Worm (Caenorhabditis elegans) whole organism, young adult: ENCODE data around the gene F23G4.1.

Source experiments
- B0019.2 ChIP-seq: fragments of 200-800 bp; sonication (Bioruptor generic); conservative IDR thresholded peaks from 2 replicates; pipeline ENCODE4 v1.3.6; 2022; ENCODE audit warnings: missing genetic modification reagents, missing genetic modification characterization, missing compliant biosample characterization
- B0261.1 ChIP-seq: sonication (generic microtip); optimal IDR thresholded peaks from 2 replicates; lab custom pipeline; 2016; ENCODE audit warnings: mild to moderate bottlenecking, missing genetic modification characterization, moderate library complexity, missing compliant biosample characterization
- D2030.7 ChIP-seq: fragments of 200-800 bp; sonication (Bioruptor generic); IDR thresholded peaks from 2 replicates; pipeline ENCODE4 v1.3.6; 2022; ENCODE audit warnings: missing genetic modification reagents, missing genetic modification characterization, missing compliant biosample characterization
- F22D6.2 ChIP-seq: sonication (generic microtip); optimal IDR thresholded peaks from 2 replicates; lab custom pipeline; 2016; ENCODE audit warnings: mild to moderate bottlenecking, missing genetic modification characterization, missing compliant biosample characterization
- F49E8.2 ChIP-seq: sonication (generic microtip); optimal IDR thresholded peaks from 3 replicates; lab custom pipeline; 2017; ENCODE audit warnings: missing genetic modification characterization, mild to moderate bottlenecking, missing compliant biosample characterization, antibody characterized with exemption, moderate library complexity; ENCODE audit not compliant: insufficient read depth
- K12H6.12 ChIP-seq: fragments of 200-800 bp; sonication (Bioruptor generic); optimal IDR thresholded peaks from 2 replicates; lab custom pipeline; 2018; ENCODE audit warnings: mild to moderate bottlenecking, missing genetic modification characterization, missing compliant biosample characterization
- T26A5.8 ChIP-seq: sonication (generic microtip); optimal IDR thresholded peaks from 2 replicates; lab custom pipeline; 2016; ENCODE audit warnings: missing genetic modification characterization, missing compliant biosample characterization
- Y53F4B.3 ChIP-seq: fragments of 200-800 bp; sonication (Bioruptor generic); IDR thresholded peaks from 2 replicates; pipeline ENCODE4 v1.3.6; 2022; ENCODE audit warnings: missing genetic modification reagents, missing genetic modification characterization, missing compliant biosample characterization
- Y79H2A.3 ChIP-seq: fragments of 200-800 bp; sonication (Bioruptor generic); conservative IDR thresholded peaks from 2 replicates; pipeline ENCODE4 v1.3.6; 2022; ENCODE audit warnings: missing genetic modification reagents, missing genetic modification characterization, missing compliant biosample characterization
- akir-1 ChIP-seq: fragments of 200-800 bp; sonication (Bioruptor generic); optimal IDR thresholded peaks from 2 replicates; lab custom pipeline; 2018; ENCODE audit warnings: mild to moderate bottlenecking, missing genetic modification characterization, moderate library complexity, missing compliant biosample characterization
- atf-7 ChIP-seq: sonication (generic microtip); optimal IDR thresholded peaks from 2 replicates; lab custom pipeline; 2017; ENCODE audit warnings: mild to moderate bottlenecking, missing genetic modification characterization, missing compliant biosample characterization
- attf-5 ChIP-seq: fragments of 200-800 bp; sonication (Bioruptor generic); optimal IDR thresholded peaks from 2 replicates; lab custom pipeline; 2018; ENCODE audit warnings: mild to moderate bottlenecking, missing genetic modification characterization, missing compliant biosample characterization
- ccch-3 ChIP-seq: fragments of 200-800 bp; sonication (Bioruptor generic); optimal IDR thresholded peaks from 2 replicates; lab custom pipeline; 2018; ENCODE audit warnings: mild to moderate bottlenecking, missing genetic modification characterization, missing compliant biosample characterization
- cebp-1 ChIP-seq, 2 experiments: fragments of 200-800 bp in 1 of 2; sonication (Bioruptor generic) in 1 of 2; sonication (generic microtip) in 1 of 2; IDR thresholded peaks in 1 of 2; optimal IDR thresholded peaks in 1 of 2; 2 replicates each; pipeline versions ENCODE4 v1.3.6 to Lab custom; 2017 to 2022; ENCODE audit warnings: missing compliant biosample characterization in 2 of 2, missing genetic modification characterization in 2 of 2, mild to moderate bottlenecking in 1 of 2, missing genetic modification reagents in 1 of 2, moderate library complexity in 1 of 2
- ceh-27 ChIP-seq: fragments of 200-800 bp; sonication (Bioruptor generic); optimal IDR thresholded peaks from 2 replicates; lab custom pipeline; 2018; ENCODE audit warnings: mild to moderate bottlenecking, missing genetic modification characterization, moderate library complexity, missing compliant biosample characterization
- ceh-40 ChIP-seq: fragments of 200-800 bp; sonication (Bioruptor generic); IDR thresholded peaks from 2 replicates; pipeline ENCODE4 v1.3.6; 2022; ENCODE audit warnings: missing genetic modification characterization, missing compliant biosample characterization
- ceh-91 ChIP-seq: fragments of 200-800 bp; sonication (Bioruptor generic); IDR thresholded peaks from 2 replicates; pipeline ENCODE4 v1.3.6; 2022; ENCODE audit warnings: missing genetic modification reagents, missing genetic modification characterization, missing compliant biosample characterization
- egrh-3 ChIP-seq: fragments of 200-800 bp; sonication (Bioruptor generic); IDR thresholded peaks from 2 replicates; pipeline ENCODE4 v1.3.6; 2022; ENCODE audit warnings: missing genetic modification reagents, missing genetic modification characterization, missing compliant biosample characterization
- ekl-4 ChIP-seq: fragments of 200-800 bp; sonication (Bioruptor generic); IDR thresholded peaks from 2 replicates; pipeline ENCODE4 v1.3.6; 2022; ENCODE audit warnings: missing genetic modification reagents, missing genetic modification characterization, missing compliant biosample characterization
- fkh-3 ChIP-seq: sonication (generic microtip); optimal IDR thresholded peaks from 2 replicates; lab custom pipeline; 2016; ENCODE audit warnings: mild to moderate bottlenecking, missing genetic modification characterization, missing compliant biosample characterization
- hlh-12 ChIP-seq: sonication (generic microtip); optimal IDR thresholded peaks from 2 replicates; lab custom pipeline; 2016; ENCODE audit warnings: missing genetic modification characterization, missing compliant biosample characterization
- hlh-26 ChIP-seq: fragments of 200-800 bp; sonication (Bioruptor generic); conservative IDR thresholded peaks from 2 replicates; pipeline ENCODE4 v1.3.6; 2022; ENCODE audit warnings: missing genetic modification reagents, missing genetic modification characterization, missing compliant biosample characterization
- hmg-1.2 ChIP-seq: fragments of 200-800 bp; sonication (Bioruptor generic); IDR thresholded peaks from 2 replicates; pipeline ENCODE4 v1.3.6; 2022; ENCODE audit warnings: missing genetic modification reagents, missing genetic modification characterization, missing compliant biosample characterization
- hmg-20 ChIP-seq: fragments of 200-800 bp; sonication (Bioruptor generic); IDR thresholded peaks from 2 replicates; pipeline ENCODE4 v1.3.6; 2022; ENCODE audit warnings: missing genetic modification reagents, missing genetic modification characterization, missing compliant biosample characterization
- hrde-1 ChIP-seq: sonication (generic microtip); optimal IDR thresholded peaks from 2 replicates; lab custom pipeline; 2016; ENCODE audit warnings: missing genetic modification characterization, mild to moderate bottlenecking, missing compliant biosample characterization, moderate library complexity, missing genotype, missing genetic modification reagents, borderline replicate concordance
- lag-1 ChIP-seq: fragments of 200-800 bp; sonication (Bioruptor generic); IDR thresholded peaks from 2 replicates; pipeline ENCODE4 v1.3.6; 2022; ENCODE audit warnings: missing genetic modification reagents, missing genetic modification characterization, missing compliant biosample characterization
- lin-40 ChIP-seq: sonication (generic microtip); optimal IDR thresholded peaks from 2 replicates; lab custom pipeline; 2016; ENCODE audit warnings: missing genetic modification characterization, mild to moderate bottlenecking, missing compliant biosample characterization, missing genotype, missing genetic modification reagents
- lin-54 ChIP-seq: fragments of 200-800 bp; sonication (Bioruptor generic); optimal IDR thresholded peaks from 2 replicates; lab custom pipeline; 2018; ENCODE audit warnings: mild to moderate bottlenecking, missing genetic modification characterization, missing compliant biosample characterization
- lir-1 ChIP-seq: fragments of 200-800 bp; sonication (Bioruptor generic); conservative IDR thresholded peaks from 2 replicates; pipeline ENCODE4 v1.3.6; 2022; ENCODE audit warnings: missing genetic modification reagents, missing genetic modification characterization, missing compliant biosample characterization
- lsl-1 ChIP-seq: fragments of 200-800 bp; sonication (Bioruptor generic); optimal IDR thresholded peaks from 2 replicates; lab custom pipeline; 2018; ENCODE audit warnings: mild to moderate bottlenecking, missing genetic modification characterization, moderate library complexity, missing compliant biosample characterization
- madf-10 ChIP-seq: sonication (generic microtip); optimal IDR thresholded peaks from 2 replicates; lab custom pipeline; 2016; ENCODE audit warnings: mild to moderate bottlenecking, missing genetic modification characterization, missing compliant biosample characterization
- madf-6 ChIP-seq: fragments of 200-800 bp; sonication (Bioruptor generic); IDR thresholded peaks from 2 replicates; pipeline ENCODE4 v1.3.6; 2022; ENCODE audit warnings: missing genetic modification reagents, missing genetic modification characterization, missing compliant biosample characterization
- mcd-1 ChIP-seq: fragments of 200-800 bp; sonication (Bioruptor generic); IDR thresholded peaks from 2 replicates; pipeline ENCODE4 v1.3.6; 2022; ENCODE audit warnings: missing genetic modification reagents, missing genetic modification characterization, missing compliant biosample characterization
- mes-4 ChIP-seq: sonication (generic microtip); optimal IDR thresholded peaks from 2 replicates; lab custom pipeline; 2016; ENCODE audit warnings: missing genotype, missing genetic modification characterization, missing compliant biosample characterization
- nfya-1 ChIP-seq: sonication (generic microtip); optimal IDR thresholded peaks from 2 replicates; lab custom pipeline; 2017; ENCODE audit warnings: antibody characterized with exemption, missing compliant biosample characterization, missing genetic modification characterization, borderline replicate concordance; ENCODE audit not compliant: insufficient read depth
- nhr-27 ChIP-seq: fragments of 200-800 bp; sonication (Bioruptor generic); optimal IDR thresholded peaks from 2 replicates; lab custom pipeline; 2018; ENCODE audit warnings: mild to moderate bottlenecking, missing genetic modification characterization, moderate library complexity, missing compliant biosample characterization
- pha-4 ChIP-seq: fragments of 150-350 bp; sonication (generic microtip); optimal IDR thresholded peaks from 2 replicates; lab custom pipeline; 2014; ENCODE audit warnings: missing biosample characterization, missing genetic modification reagents, missing genetic modification characterization
- repo-1 ChIP-seq: sonication (generic microtip); optimal IDR thresholded peaks from 2 replicates; lab custom pipeline; 2017; ENCODE audit warnings: mild to moderate bottlenecking, missing genetic modification characterization, missing compliant biosample characterization
- rpc-1 ChIP-seq, 2 experiments: fragments of 150-350 bp in 1 of 2; sonication (generic microtip) in 1 of 2; optimal IDR thresholded peaks; 2 replicates each; lab custom pipeline; 2014 to 2018; ENCODE audit warnings: missing biosample characterization in 1 of 2, missing genetic modification characterization in 1 of 2, missing genetic modification reagents in 1 of 2, missing genotype in 1 of 2
- sea-2 ChIP-seq: fragments of 200-800 bp; sonication (Bioruptor generic); IDR thresholded peaks from 2 replicates; pipeline ENCODE4 v1.3.6; 2022; ENCODE audit warnings: missing genetic modification characterization, missing compliant biosample characterization
- snpc-1.3 ChIP-seq: sonication (generic microtip); optimal IDR thresholded peaks from 2 replicates; lab custom pipeline; 2017; ENCODE audit warnings: missing genetic modification characterization, mild to moderate bottlenecking, missing compliant biosample characterization, antibody characterized with exemption, moderate library complexity, missing genotype, missing genetic modification reagents; ENCODE audit not compliant: insufficient read depth
- tbx-9 ChIP-seq: sonication (generic microtip); optimal IDR thresholded peaks from 2 replicates; lab custom pipeline; 2016; ENCODE audit warnings: borderline replicate concordance, missing genetic modification characterization, inconsistent platforms, missing compliant biosample characterization
- unc-130 ChIP-seq: sonication (generic microtip); optimal IDR thresholded peaks from 2 replicates; lab custom pipeline; 2016; ENCODE audit warnings: missing genetic modification reagents, missing genetic modification characterization, missing compliant biosample characterization
- zim-3 ChIP-seq: sonication (generic microtip); optimal IDR thresholded peaks from 2 replicates; lab custom pipeline; 2017; ENCODE audit warnings: mild to moderate bottlenecking, missing genetic modification characterization, moderate library complexity, missing compliant biosample characterization
- ztf-6 ChIP-seq: fragments of 200-800 bp; sonication (Bioruptor generic); IDR thresholded peaks from 2 replicates; pipeline ENCODE4 v1.3.6; 2022; ENCODE audit warnings: missing genetic modification reagents, missing genetic modification characterization, missing compliant biosample characterization

The F23G4.1 gene

ce11 chrX:6593178-6593786, 9.7 kb downstream of the F23G4.1 start (continued):
- TF ChIP-seq hmg-1.2 (peak; percentile 85), hlh-26 (GFP tag; lab: Robert Waterston, UW) (no peak), ceh-91 (GFP tag; lab: Robert Waterston, UW) (no peak), nfya-1 (tag; lab: Kevin White, UChicago) (no peak), snpc-1.3 (tag; lab: Kevin White, UChicago) (peak; percentile 93), ekl-4 (peak; percentile 45; the same call in 1 of the 2 replicates), K12H6.12 (peak; percentile 40), mes-4 (peak; percentile 65), ztf-6 (0 out of 2 replicates have a peak, but pooled peaks have one; percentile 42), T26A5.8 (tag; lab: Kevin White, UChicago) (peak; percentile 47), fkh-3 (tag; lab: Kevin White, UChicago) (peak; percentile 73), lin-40 (peak; percentile 82), zim-3 (tag; lab: Kevin White, UChicago) (peak; percentile 77), F22D6.2 (tag; lab: Kevin White, UChicago) (peak; percentile 16), nhr-27 (peak; percentile 45), atf-7 (tag; lab: Kevin White, UChicago) (peak; percentile 52), ccch-3 (GFP tag; lab: Kevin White, UChicago) (no peak), repo-1 (tag; lab: Kevin White, UChicago) (peak; percentile 58), B0019.2 (GFP tag; lab: Robert Waterston, UW) (0 out of 2 replicates have a peak, but pooled peaks have one; percentile 33), lsl-1 (no peak), F49E8.2 (tag; lab: Kevin White, UChicago) (no peak), lag-1 (GFP tag; lab: Robert Waterston, UW) (no peak), Y53F4B.3 (GFP tag; lab: Robert Waterston, UW) (peak; percentile 64; the same call in 1 of the 2 replicates), B0261.1 (tag; lab: Kevin White, UChicago) (peak; percentile 96), cebp-1 (GFP tag; IDR thresholded peaks at IDR 0.05; lab: Robert Waterston, UW) (peak; percentile 68), cebp-1 (tag; optimal IDR thresholded peaks at IDR 0.05; lab: Kevin White, UChicago) (no peak), hmg-20 (peak; percentile 86), hlh-12 (tag; lab: Kevin White, UChicago) (peak; percentile 85), mcd-1 (peak; percentile 54; the same call in 1 of the 2 replicates), sea-2 (GFP tag; lab: Robert Waterston, UW) (0 out of 2 replicates have a peak, but pooled peaks have one; percentile 13), unc-130 (peak; percentile 32), Y79H2A.3 (GFP tag; lab: Robert Waterston, UW) (no peak), pha-4 (tag; lab: Kevin White, UChicago) (no peak), akir-1 (no peak), madf-10 (tag; lab: Kevin White, UChicago) (peak; percentile 82), tbx-9 (no peak), hrde-1 (peak; percentile 56), madf-6 (GFP tag; lab: Robert Waterston, UW) (no peak), lir-1 (GFP tag; lab: Robert Waterston, UW) (peak; percentile 43; the same call in 1 of the 2 replicates), ceh-27 (GFP tag; lab: Kevin White, UChicago) (no peak), lin-54 (GFP tag; lab: Kevin White, UChicago) (no peak), ceh-40 (GFP tag; lab: Robert Waterston, UW) (peak; percentile 83; the same call in 1 of the 2 replicates), D2030.7 (GFP tag; lab: Robert Waterston, UW) (peak; percentile 68), rpc-1 (optimal IDR thresholded peaks at IDR 0.05; lab: Kevin White, UChicago) (peak; percentile 95), rpc-1 (tag; optimal IDR thresholded peaks at IDR 0.05; lab: Kevin White, UChicago) (peak; percentile 98), egrh-3 (peak; percentile 34; the same call in 1 of the 2 replicates), attf-5 (peak; percentile 51)
